Fruit fly (Drosophila melanogaster): ENCODE results near the gene IntS11.
A peak's percentile ranks its signal among the peaks of the same experiment; 100 is the strongest.

Gene IntS11

DNA sequence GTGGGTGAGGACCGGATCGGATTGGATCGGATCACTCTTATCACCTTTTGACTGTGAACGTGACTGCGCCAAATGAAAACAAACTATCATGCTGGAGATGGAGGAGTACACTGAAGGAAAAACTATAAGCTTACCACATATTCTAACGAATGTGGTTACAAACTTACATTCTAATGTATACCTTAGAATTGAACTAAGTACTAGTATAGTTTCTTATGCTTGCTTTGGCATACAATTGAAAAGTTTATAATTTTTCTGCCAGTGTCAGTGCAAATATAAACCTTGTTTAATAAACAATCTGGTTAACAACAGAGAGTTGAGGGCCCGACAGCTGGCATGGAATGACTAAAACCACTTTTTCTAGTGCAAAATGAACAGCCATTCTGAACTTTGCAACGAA is 27.6 kb upstream of the IntS11 start (continued):
- TF ChIP-seq slbo (GFP tag; IDR thresholded peaks at IDR 0.05) (peak; percentile 65), CG15269 (tag; optimal IDR thresholded peaks at IDR 0.05) (peak; percentile 22), Ssrp (tag; optimal IDR thresholded peaks at IDR 0.05) (peak; percentile 48), Oli (tag; optimal IDR thresholded peaks at IDR 0.05) (peak; percentile 28), mirr (GFP tag; optimal IDR thresholded peaks at IDR 0.05) (no peak), Gug (GFP tag; IDR thresholded peaks at IDR 0.05) (no peak), CG14014 (GFP tag; IDR thresholded peaks at IDR 0.05) (no peak), CG18262 (tag; optimal IDR thresholded peaks at IDR 0.05) (peak; percentile 5), NC2β (GFP tag; optimal IDR thresholded peaks at IDR 0.05) (no peak), Med (GFP tag) (peak; percentile 83), nmo (GFP tag; optimal IDR thresholded peaks at IDR 0.05) (peak; percentile 25), CG2120 (GFP tag; optimal IDR thresholded peaks at IDR 0.05) (peak; percentile 10), CG31224 (GFP tag; IDR thresholded peaks at IDR 0.05) (no peak), ATbp (GFP tag; optimal IDR thresholded peaks at IDR 0.05) (peak; percentile 63), amos (GFP tag; IDR thresholded peaks at IDR 0.05; ENCODE audit: partially characterized antibody) (no peak), CG7839 (tag; optimal IDR thresholded peaks at IDR 0.05) (peak; percentile 54), CG1024 (GFP tag; IDR thresholded peaks at IDR 0.05) (peak; percentile 41; the same call in 1 of the 2 replicates), PHDP (tag; optimal IDR thresholded peaks at IDR 0.05) (peak; percentile 30), gem (tag; optimal IDR thresholded peaks at IDR 0.05) (peak; percentile 72), pnt (GFP tag; optimal IDR thresholded peaks at IDR 0.05) (no peak), Atf-2 (GFP tag; optimal IDR thresholded peaks at IDR 0.05) (no peak), Xrp1 (GFP tag; IDR thresholded peaks at IDR 0.05) (peak; percentile 30; the same call in 1 of the 2 replicates), crp (GFP tag; optimal IDR thresholded peaks at IDR 0.05) (no peak), chn (GFP tag; optimal IDR thresholded peaks at IDR 0.05) (no peak), E2f1 (GFP tag; IDR thresholded peaks at IDR 0.05) (0 out of 2 replicates have a peak, but pooled peaks have one; percentile 15), CG17912 (GFP tag; optimal IDR thresholded peaks at IDR 0.05) (no peak), unpg (GFP tag; optimal IDR thresholded peaks at IDR 0.05) (peak; percentile 64), CG7372 (GFP tag; IDR thresholded peaks at IDR 0.05) (no peak), CG11504 (tag; optimal IDR thresholded peaks at IDR 0.05) (peak; percentile 55), prd (optimal IDR thresholded peaks at IDR 0.05) (no peak), prd (GFP tag; IDR thresholded peaks at IDR 0.05) (peak; percentile 31; the same call in 1 of the 3 replicates), ci (GFP tag; IDR thresholded peaks at IDR 0.05) (peak; percentile 75), Elba2 (GFP tag; optimal IDR thresholded peaks at IDR 0.05) (no peak), sc (optimal IDR thresholded peaks at IDR 0.05) (no peak), sc (GFP tag; optimal IDR thresholded peaks at IDR 0.05) (no peak), CG10654 (GFP tag; optimal IDR thresholded peaks at IDR 0.05) (peak; percentile 11), CG30403 (GFP tag; optimal IDR thresholded peaks at IDR 0.05) (peak; percentile 49), Bteb2 (GFP tag; optimal IDR thresholded peaks at IDR 0.05) (no peak), ranshi (GFP tag; IDR thresholded peaks at IDR 0.05) (peak; percentile 26; the same call in 1 of the 2 replicates), CG1603 (tag; optimal IDR thresholded peaks at IDR 0.05) (peak; percentile 59), CG6689 (GFP tag; IDR thresholded peaks at IDR 0.05) (0 out of 2 replicates have a peak, but pooled peaks have one; percentile 22), Nf-YA (GFP tag; IDR thresholded peaks at IDR 0.05) (0 out of 2 replicates have a peak, but pooled peaks have one; percentile 19), ind (GFP tag; optimal IDR thresholded peaks at IDR 0.05) (peak; percentile 36), Ets65A (GFP tag) (peak; percentile 14), Xbp1 (GFP tag; optimal IDR thresholded peaks at IDR 0.05) (peak; percentile 29), CG9817 (tag; optimal IDR thresholded peaks at IDR 0.05) (peak; percentile 4), CG12942 (GFP tag; optimal IDR thresholded peaks at IDR 0.05) (peak; percentile 14), CG7357 (GFP tag; IDR thresholded peaks at IDR 0.05) (0 out of 3 replicates have a peak, but pooled peaks have one; percentile 17), CG12104 (GFP tag; optimal IDR thresholded peaks at IDR 0.05) (no peak), Opbp (GFP tag; IDR thresholded peaks at IDR 0.05; ENCODE audit: partially characterized antibody) (no peak), Taf1 (GFP tag; IDR thresholded peaks at IDR 0.05) (no peak), Hand (GFP tag; optimal IDR thresholded peaks at IDR 0.05) (no peak)

Measured in whole organism, embryonic.